Worm (Caenorhabditis elegans): ENCODE measurements around the gene srt-67.

srt-67 gene

DNA sequence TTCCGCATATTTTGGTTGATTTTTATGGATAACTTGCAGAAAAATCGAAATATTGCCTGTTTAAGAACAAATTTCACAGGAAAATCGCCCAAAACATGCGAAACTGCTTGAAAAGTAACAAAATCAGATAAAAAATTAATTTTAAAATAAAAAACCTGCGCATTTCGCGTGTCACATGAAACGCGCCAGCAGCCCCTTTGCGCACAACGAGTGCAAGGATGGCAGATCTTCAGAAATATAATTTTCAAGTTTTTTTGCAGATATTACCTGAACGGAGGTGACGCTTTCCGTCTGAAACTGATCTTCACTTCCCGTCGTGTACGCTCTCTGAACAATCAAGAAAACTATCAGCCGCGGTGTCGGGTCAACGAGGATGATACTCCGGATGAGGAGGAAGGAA, 17.7 kb upstream of the srt-67 start:
- peak; percentile 9 for TF ChIP-seq elt-2 (tag; optimal IDR thresholded peaks at IDR 0.05)
- TF ChIP-seq ceh-9 (tag; optimal IDR thresholded peaks at IDR 0.05) = no peak
- TF ChIP-seq nhr-67 (tag; optimal IDR thresholded peaks at IDR 0.05) = no peak
- TF ChIP-seq eor-1 (tag; optimal IDR thresholded peaks at IDR 0.05) = no peak
- TF ChIP-seq nfya-1 (tag; optimal IDR thresholded peaks at IDR 0.05; ENCODE audit: insufficient read depth) = peak; percentile 53
- TF ChIP-seq mml-1 (tag; optimal IDR thresholded peaks at IDR 0.05) = no peak
- TF ChIP-seq lin-15B (tag; optimal IDR thresholded peaks at IDR 0.05) = peak; percentile 64
- TF ChIP-seq nhr-43 (tag; optimal IDR thresholded peaks at IDR 0.05; ENCODE audit: poor library complexity, severe bottlenecking) = peak; percentile 1
- no peak for TF ChIP-seq egl-5 (tag; optimal IDR thresholded peaks at IDR 0.05)
- TF ChIP-seq pha-4 (tag; optimal IDR thresholded peaks at IDR 0.05) = peak; percentile 53
- peak; percentile 51 for TF ChIP-seq nhr-23 (tag; optimal IDR thresholded peaks at IDR 0.05)

DNA sequence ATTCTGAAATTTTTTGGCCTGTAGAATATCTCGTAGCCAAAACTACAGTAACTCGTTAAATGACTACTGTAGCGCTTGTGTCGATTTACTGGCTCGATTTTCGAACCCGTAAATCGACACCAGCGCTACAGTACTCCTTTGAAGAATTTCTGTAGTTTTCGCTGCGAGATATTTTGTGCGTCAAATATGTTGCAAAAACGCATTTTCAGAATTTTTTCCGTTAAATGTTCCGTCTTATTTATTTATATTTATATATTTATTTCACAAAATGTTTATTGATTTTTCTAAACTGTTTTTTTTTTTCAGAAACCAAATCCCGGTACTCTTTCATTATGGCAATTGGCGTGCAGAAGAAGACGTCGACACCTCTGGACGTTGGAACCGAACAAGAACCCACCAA, 16.5 kb upstream of the srt-67 start, which contains the start of gene natc-2:
natc-2 (plus strand) TSS at position 301 of the 400 bp plus-strand sequence.
- TF ChIP-seq daf-12 (tag; optimal IDR thresholded peaks at IDR 0.05) (no peak), nhr-43 (tag; optimal IDR thresholded peaks at IDR 0.05; ENCODE audit: poor library complexity, severe bottlenecking) (no peak), unc-39 (tag; optimal IDR thresholded peaks at IDR 0.05) (no peak), nhr-23 (tag; optimal IDR thresholded peaks at IDR 0.05) (no peak), lin-15B (tag; optimal IDR thresholded peaks at IDR 0.05) (no peak), nhr-12 (tag; optimal IDR thresholded peaks at IDR 0.05) (no peak)

DNA sequence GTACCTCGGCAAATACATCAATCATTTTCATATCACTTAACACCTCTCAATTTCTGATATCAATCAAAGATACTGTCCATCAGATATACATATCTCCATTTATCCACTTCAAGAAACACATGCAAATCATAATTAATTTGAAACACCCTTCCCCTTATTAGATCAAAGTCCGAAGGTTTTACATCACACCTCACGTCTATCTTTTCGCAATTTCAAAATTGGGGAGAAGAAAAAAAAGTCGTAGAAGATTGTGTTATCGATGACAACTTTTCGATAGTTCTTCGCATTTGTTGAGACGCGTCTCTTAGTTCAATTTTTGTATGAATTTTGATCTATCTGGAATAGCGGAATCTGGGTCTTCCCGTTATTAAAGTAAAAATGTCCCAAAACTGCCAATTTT, 16.0 kb upstream of the srt-67 start:
- TF ChIP-seq aly-2 (tag; optimal IDR thresholded peaks at IDR 0.05) (no peak), zag-1 (tag; optimal IDR thresholded peaks at IDR 0.05) (no peak), nhr-237 (tag; optimal IDR thresholded peaks at IDR 0.05) (no peak), ceh-16 (tag; optimal IDR thresholded peaks at IDR 0.05) (no peak), nhr-11 (tag; optimal IDR thresholded peaks at IDR 0.05) (no peak), eor-1 (tag; optimal IDR thresholded peaks at IDR 0.05) (no peak), nhr-43 (tag; optimal IDR thresholded peaks at IDR 0.05; ENCODE audit: poor library complexity, severe bottlenecking) (peak; percentile 21), elt-1 (tag; optimal IDR thresholded peaks at IDR 0.05) (no peak), R02D3.7 (tag; optimal IDR thresholded peaks at IDR 0.05) (no peak), unc-62 (GFP tag; optimal IDR thresholded peaks at IDR 0.05) (no peak), elt-2 (tag; optimal IDR thresholded peaks at IDR 0.05) (peak; percentile 4), egl-5 (tag; optimal IDR thresholded peaks at IDR 0.05) (no peak), ztf-4 (tag; optimal IDR thresholded peaks at IDR 0.05) (no peak), tbx-2 (tag; optimal IDR thresholded peaks at IDR 0.05) (no peak), hmg-11 (tag; optimal IDR thresholded peaks at IDR 0.05) (no peak)

DNA sequence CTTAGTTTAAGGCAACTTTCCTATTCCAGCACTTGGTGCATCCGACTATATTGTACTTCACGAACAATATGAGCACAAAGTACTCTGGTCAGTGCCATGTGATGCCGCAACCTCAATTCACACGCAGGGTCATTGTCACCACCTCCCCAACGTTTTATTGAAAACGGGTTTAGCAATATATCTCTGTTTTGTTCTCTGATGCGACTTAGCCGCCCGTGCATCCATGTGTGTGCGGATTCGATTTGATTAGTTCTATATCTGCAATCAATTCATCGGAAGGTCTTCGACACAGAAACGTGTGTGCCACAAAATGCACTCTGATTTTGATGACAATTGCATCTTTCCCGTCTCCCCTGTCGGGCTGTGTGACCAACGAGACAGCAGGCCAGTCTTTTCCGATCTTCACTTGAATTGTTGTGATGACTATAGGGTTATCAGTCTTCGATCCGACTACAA, 15.4 kb upstream of the srt-67 start:
- TF ChIP-seq aly-2 (tag; optimal IDR thresholded peaks at IDR 0.05) (no peak), pqm-1 (tag; optimal IDR thresholded peaks at IDR 0.05) (peak; percentile 2), hmg-11 (tag; optimal IDR thresholded peaks at IDR 0.05) (no peak), nhr-11 (tag; optimal IDR thresholded peaks at IDR 0.05) (no peak), snpc-4 (tag; optimal IDR thresholded peaks at IDR 0.05) (no peak), nhr-23 (tag; optimal IDR thresholded peaks at IDR 0.05) (peak; percentile 59), lsy-12 (tag; optimal IDR thresholded peaks at IDR 0.05) (no peak), egl-5 (tag; optimal IDR thresholded peaks at IDR 0.05) (no peak), nhr-43 (tag; optimal IDR thresholded peaks at IDR 0.05; ENCODE audit: poor library complexity, severe bottlenecking) (peak; percentile 61), ama-1 (optimal IDR thresholded peaks at IDR 0.05) (no peak)

DNA sequence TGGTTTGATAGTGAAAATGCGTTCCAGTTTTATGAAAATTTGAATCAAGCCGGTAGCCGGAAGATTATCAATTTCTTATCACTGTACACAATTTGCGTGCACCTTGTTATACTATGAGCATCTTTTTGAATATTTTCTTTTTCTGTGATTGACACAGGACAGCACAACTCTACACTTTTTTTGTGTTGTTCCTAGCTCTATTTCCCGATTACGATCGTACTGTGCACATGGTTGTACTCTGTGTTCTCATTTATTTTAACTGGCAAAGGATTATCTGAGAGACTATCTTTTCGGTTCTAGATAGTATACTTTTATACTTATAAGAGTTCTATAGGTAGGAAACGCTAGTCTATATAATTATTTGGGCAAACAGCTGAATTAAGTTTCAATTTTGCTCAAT, 14.8 kb upstream of the srt-67 start:
- no peak for TF ChIP-seq ceh-82 (tag; optimal IDR thresholded peaks at IDR 0.05)
- no peak for TF ChIP-seq egl-5 (tag; optimal IDR thresholded peaks at IDR 0.05)
- TF ChIP-seq lin-39 (tag; optimal IDR thresholded peaks at IDR 0.05) = no peak
- no peak for TF ChIP-seq nhr-67 (tag; optimal IDR thresholded peaks at IDR 0.05)
- TF ChIP-seq nhr-12 (tag; optimal IDR thresholded peaks at IDR 0.05) = no peak
- no peak for TF ChIP-seq jun-1 (tag; optimal IDR thresholded peaks at IDR 0.05)
- no peak for TF ChIP-seq ceh-28 (tag; optimal IDR thresholded peaks at IDR 0.05)
- no peak for TF ChIP-seq lin-15B (tag; optimal IDR thresholded peaks at IDR 0.05)
- no peak for TF ChIP-seq fos-1 (tag; optimal IDR thresholded peaks at IDR 0.05)
- TF ChIP-seq ama-1 (optimal IDR thresholded peaks at IDR 0.05) = no peak
